Worm (Caenorhabditis elegans) whole organism, late embryonic: ENCODE measurements around the gene swsn-4.

Experiments used
- ama-1 ChIP-seq: fragments of 150-350 bp; optimal IDR thresholded peaks from 2 replicates; lab custom pipeline; 2014
- ceh-34 ChIP-seq: sonication (generic microtip); optimal IDR thresholded peaks from 2 replicates; lab custom pipeline; 2016; ENCODE audit warnings: mild to moderate bottlenecking, missing genetic modification characterization, missing compliant biosample characterization
- ceh-45 ChIP-seq: fragments of 200-800 bp; sonication (Bioruptor generic); IDR thresholded peaks from 2 replicates; pipeline ENCODE4 v1.3.6; 2022; ENCODE audit warnings: missing genetic modification reagents, missing genetic modification characterization, missing compliant biosample characterization
- ets-4 ChIP-seq: sonication (generic microtip); optimal IDR thresholded peaks from 2 replicates; lab custom pipeline; 2016; ENCODE audit warnings: missing genetic modification characterization, missing compliant biosample characterization
- fkh-10 ChIP-seq: fragments of 150-350 bp; optimal IDR thresholded peaks from 2 replicates; lab custom pipeline; 2014; ENCODE audit warnings: missing biosample characterization, missing genetic modification reagents, missing genetic modification characterization
- fkh-6 ChIP-seq: sonication (generic microtip); optimal IDR thresholded peaks from 2 replicates; lab custom pipeline; 2016; ENCODE audit warnings: missing genetic modification characterization, missing compliant biosample characterization
- hlh-13 ChIP-seq: fragments of 200-800 bp; sonication (Bioruptor generic); optimal IDR thresholded peaks from 2 replicates; lab custom pipeline; 2018; ENCODE audit warnings: mild to moderate bottlenecking, missing genetic modification characterization, missing compliant biosample characterization
- madf-2 ChIP-seq: sonication (generic microtip); optimal IDR thresholded peaks from 2 replicates; lab custom pipeline; 2017; ENCODE audit warnings: missing genetic modification characterization, missing compliant biosample characterization
- nhr-11 ChIP-seq: fragments of 150-350 bp; optimal IDR thresholded peaks from 2 replicates; lab custom pipeline; 2014; ENCODE audit warnings: missing biosample characterization, missing genetic modification characterization
- nhr-232 ChIP-seq: sonication (generic microtip); optimal IDR thresholded peaks from 2 replicates; lab custom pipeline; 2016; ENCODE audit warnings: missing genetic modification characterization, missing compliant biosample characterization
- pha-4 ChIP-seq: fragments of 150-350 bp; optimal IDR thresholded peaks from 2 replicates; lab custom pipeline; 2018; ENCODE audit warnings: missing biosample characterization, missing genetic modification reagents, missing genetic modification characterization
- tbx-2 ChIP-seq: sonication (generic microtip); optimal IDR thresholded peaks from 2 replicates; lab custom pipeline; 2016; ENCODE audit warnings: missing genetic modification characterization, missing compliant biosample characterization

DNA sequence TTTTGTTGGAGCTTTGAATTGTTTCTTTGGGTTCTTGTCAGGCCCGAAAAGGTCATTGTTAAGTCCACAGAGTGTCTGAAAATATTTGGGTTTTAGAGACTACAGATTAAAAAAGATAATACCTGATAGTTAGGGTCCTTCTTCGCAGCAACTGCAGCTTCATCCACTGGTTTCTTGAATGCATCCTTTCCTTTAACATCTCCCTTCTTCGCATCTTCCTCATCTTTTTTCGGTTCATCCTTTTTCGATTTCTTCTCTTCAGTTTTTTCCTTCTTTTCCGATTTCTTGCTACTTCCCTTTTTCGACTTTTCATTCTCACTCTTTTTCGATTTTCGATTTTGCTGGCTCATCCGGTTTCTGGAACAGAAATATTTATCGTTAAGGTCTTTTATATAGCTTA, 22.3 kb upstream of the swsn-4 start:
- TF ChIP-seq nhr-11 (peak; percentile 79), nhr-232 (tag; lab: Kevin White, UChicago) (no peak), fkh-10 (GFP tag; lab: Kevin White, UChicago) (no peak), ceh-34 (tag; lab: Kevin White, UChicago) (no peak), madf-2 (tag; lab: Kevin White, UChicago) (no peak), ama-1 (lab: Kevin White, UChicago) (no peak), ets-4 (tag; lab: Kevin White, UChicago) (no peak), hlh-13 (no peak), tbx-2 (tag; lab: Kevin White, UChicago) (no peak), fkh-6 (tag; lab: Kevin White, UChicago) (no peak), ceh-45 (GFP tag; lab: Robert Waterston, UW) (no peak), pha-4 (no peak)
